Worm (Caenorhabditis elegans) whole organism, L4 larva: ENCODE measurements around the gene Y22D7AR.7.

Source experiments
- R02D3.7 ChIP-seq: fragments of 150-350 bp; sonication (generic microtip); optimal IDR thresholded peaks from 3 replicates; lab custom pipeline; 2014; ENCODE audit warnings: missing biosample characterization, missing genetic modification characterization
- T26A8.4 ChIP-seq: fragments of 200-800 bp; sonication (Bioruptor generic); IDR thresholded peaks from 2 replicates; pipeline ENCODE4 v1.3.6; 2022; ENCODE audit warnings: missing genetic modification characterization, missing compliant biosample characterization
- Y75B8A.6 ChIP-seq: fragments of 200-800 bp; sonication (Bioruptor generic); IDR thresholded peaks from 2 replicates; pipeline ENCODE4 v1.3.6; 2022; ENCODE audit warnings: missing genetic modification reagents, missing genetic modification characterization, missing compliant biosample characterization
- ZK546.5 ChIP-seq, 2 experiments: sonication (generic microtip); optimal IDR thresholded peaks; 2 replicates each; lab custom pipeline; 2017; ENCODE audit warnings: missing biosample characterization in 2 of 2, missing genetic modification characterization in 2 of 2
- aha-1 ChIP-seq: fragments of 150-350 bp; peaks from one replicate; lab custom pipeline; 2014; ENCODE audit warnings: missing biosample characterization, missing genetic modification characterization
- arid-1 ChIP-seq: fragments of 200-800 bp; sonication (Bioruptor generic); conservative IDR thresholded peaks from 2 replicates; pipeline ENCODE4 v1.3.6; 2022; ENCODE audit warnings: missing genetic modification reagents, missing genetic modification characterization, missing compliant biosample characterization
- ceh-28 ChIP-seq: fragments of 150-350 bp; optimal IDR thresholded peaks from 2 replicates; lab custom pipeline; 2014; ENCODE audit warnings: missing biosample characterization, missing genetic modification reagents, missing genetic modification characterization
- ceh-44 ChIP-seq: fragments of 200-800 bp; sonication (Bioruptor generic); IDR thresholded peaks from 2 replicates; pipeline ENCODE4 v1.3.6; 2022; ENCODE audit warnings: missing genetic modification reagents, missing genetic modification characterization, missing compliant biosample characterization
- ces-1 ChIP-seq: fragments of 150-350 bp; sonication (generic microtip); optimal IDR thresholded peaks from 4 replicates; lab custom pipeline; 2014; ENCODE audit warnings: missing biosample characterization, missing genetic modification reagents, missing genetic modification characterization
- cey-2 ChIP-seq: sonication (generic microtip); optimal IDR thresholded peaks from 3 replicates; lab custom pipeline; 2017; ENCODE audit warnings: missing genetic modification characterization, mild to moderate bottlenecking, missing compliant biosample characterization, antibody characterized with exemption, borderline replicate concordance; ENCODE audit not compliant: insufficient read depth
- daf-16 ChIP-seq, 3 experiments: sonication (generic microtip); optimal IDR thresholded peaks; 2 replicates each; lab custom pipeline; 2016 to 2017; ENCODE audit warnings: missing genetic modification characterization in 3 of 3, missing genetic modification reagents in 3 of 3, mild to moderate bottlenecking in 2 of 3, missing compliant biosample characterization in 2 of 3, missing biosample characterization in 1 of 3, moderate library complexity in 1 of 3
- dmd-6 ChIP-seq: fragments of 200-800 bp; sonication (Bioruptor generic); IDR thresholded peaks from 2 replicates; pipeline ENCODE4 v1.3.6; 2022; ENCODE audit warnings: missing genetic modification reagents, missing genetic modification characterization, missing compliant biosample characterization
- dmd-8 ChIP-seq: fragments of 200-800 bp; sonication (Bioruptor generic); IDR thresholded peaks from 2 replicates; pipeline ENCODE4 v1.3.6; 2022; ENCODE audit warnings: missing genetic modification characterization, missing compliant biosample characterization
- dmd-9 ChIP-seq: fragments of 200-800 bp; sonication (Bioruptor generic); IDR thresholded peaks from 2 replicates; pipeline ENCODE4 v1.3.6; 2022; ENCODE audit warnings: missing genetic modification reagents, missing genetic modification characterization, missing compliant biosample characterization
- duxl-1 ChIP-seq: sonication (generic microtip); optimal IDR thresholded peaks from 2 replicates; lab custom pipeline; 2016; ENCODE audit warnings: mild to moderate bottlenecking, missing genetic modification characterization, moderate library complexity, missing compliant biosample characterization; ENCODE audit not compliant: poor library complexity
- fkh-10 ChIP-seq: fragments of 150-350 bp; optimal IDR thresholded peaks from 2 replicates; lab custom pipeline; 2014; ENCODE audit warnings: missing biosample characterization, missing genetic modification reagents, missing genetic modification characterization
- hlh-11 ChIP-seq: fragments of 200-800 bp; sonication (Bioruptor generic); optimal IDR thresholded peaks from 2 replicates; lab custom pipeline; 2018; ENCODE audit warnings: mild to moderate bottlenecking, missing genetic modification characterization, missing compliant biosample characterization
- hlh-30 ChIP-seq: sonication (generic microtip); optimal IDR thresholded peaks from 2 replicates; lab custom pipeline; 2017; ENCODE audit warnings: antibody characterized with exemption, mild to moderate bottlenecking, missing genetic modification characterization, missing compliant biosample characterization; ENCODE audit not compliant: insufficient read depth
- hmg-1.1 ChIP-seq: fragments of 200-800 bp; sonication (Bioruptor generic); IDR thresholded peaks from 2 replicates; pipeline ENCODE4 v1.3.6; 2022; ENCODE audit warnings: missing genetic modification reagents, missing genetic modification characterization, missing compliant biosample characterization
- jun-1 ChIP-seq: fragments of 150-350 bp; optimal IDR thresholded peaks from 2 replicates; lab custom pipeline; 2014; ENCODE audit warnings: missing biosample characterization, missing genetic modification reagents, missing genetic modification characterization
- lim-7 ChIP-seq: fragments of 200-800 bp; sonication (Bioruptor generic); IDR thresholded peaks from 2 replicates; pipeline ENCODE4 v1.3.6; 2022; ENCODE audit warnings: missing genetic modification characterization, missing compliant biosample characterization
- lin-29 ChIP-seq: fragments of 200-800 bp; sonication (Bioruptor generic); IDR thresholded peaks from 2 replicates; pipeline ENCODE4 v1.3.6; 2022; ENCODE audit warnings: missing genetic modification reagents, missing genetic modification characterization, missing compliant biosample characterization
- lin-38 ChIP-seq: fragments of 200-800 bp; sonication (Bioruptor generic); IDR thresholded peaks from 2 replicates; pipeline ENCODE4 v1.3.6; 2022; ENCODE audit warnings: missing genetic modification reagents, missing genetic modification characterization, missing compliant biosample characterization
- lin-39 ChIP-seq: fragments of 150-350 bp; optimal IDR thresholded peaks from 2 replicates; lab custom pipeline; 2014; ENCODE audit warnings: missing biosample characterization, missing genetic modification reagents, missing genetic modification characterization
- lsy-2 ChIP-seq, 2 experiments: fragments of 150-350 bp in 1 of 2; sonication (generic microtip) in 1 of 2; optimal IDR thresholded peaks; 2 replicates each; lab custom pipeline; 2014 to 2017; ENCODE audit warnings: missing biosample characterization in 2 of 2, missing genetic modification characterization in 2 of 2
- madf-9 ChIP-seq: fragments of 200-800 bp; sonication (Bioruptor generic); conservative IDR thresholded peaks from 2 replicates; pipeline ENCODE4 v1.3.6; 2022; ENCODE audit warnings: missing genetic modification reagents, missing genetic modification characterization, missing compliant biosample characterization
- mdl-1 ChIP-seq, 2 experiments: fragments of 150-350 bp in 1 of 2; sonication (generic microtip) in 1 of 2; optimal IDR thresholded peaks; 2 replicates each; lab custom pipeline; 2014 to 2017; ENCODE audit warnings: missing biosample characterization in 2 of 2, missing genetic modification characterization in 2 of 2
- mxl-3 ChIP-seq: fragments of 200-800 bp; sonication (Bioruptor generic); optimal IDR thresholded peaks from 2 replicates; lab custom pipeline; 2018; ENCODE audit warnings: mild to moderate bottlenecking, missing genetic modification characterization, missing compliant biosample characterization
- nhr-10 ChIP-seq: fragments of 150-350 bp; optimal IDR thresholded peaks from 2 replicates; lab custom pipeline; 2014; ENCODE audit warnings: missing biosample characterization, missing genetic modification characterization
- nhr-11 ChIP-seq: fragments of 150-350 bp; optimal IDR thresholded peaks from 2 replicates; lab custom pipeline; 2014; ENCODE audit warnings: missing biosample characterization, missing genetic modification characterization
- nhr-25 ChIP-seq: sonication (generic microtip); optimal IDR thresholded peaks from 2 replicates; lab custom pipeline; 2017; ENCODE audit warnings: missing genetic modification characterization, mild to moderate bottlenecking, missing compliant biosample characterization, antibody characterized with exemption, moderate library complexity, borderline replicate concordance; ENCODE audit not compliant: insufficient read depth
- nhr-28 ChIP-seq: fragments of 150-350 bp; optimal IDR thresholded peaks from 2 replicates; lab custom pipeline; 2014; ENCODE audit warnings: missing biosample characterization, missing genetic modification characterization
- nhr-41 ChIP-seq: fragments of 200-800 bp; sonication (Bioruptor generic); IDR thresholded peaks from 2 replicates; pipeline ENCODE4 v1.3.6; 2022; ENCODE audit warnings: missing genetic modification reagents, missing genetic modification characterization, missing compliant biosample characterization
- nhr-6 ChIP-seq: fragments of 150-350 bp; optimal IDR thresholded peaks from 2 replicates; lab custom pipeline; 2014; ENCODE audit warnings: missing biosample characterization, missing genetic modification characterization
- nhr-76 ChIP-seq: fragments of 150-350 bp; optimal IDR thresholded peaks from 2 replicates; lab custom pipeline; 2014; ENCODE audit warnings: missing biosample characterization, missing genetic modification characterization
- nhr-77 ChIP-seq: fragments of 150-350 bp; optimal IDR thresholded peaks from 2 replicates; lab custom pipeline; 2014; ENCODE audit warnings: missing biosample characterization, missing genetic modification characterization
- php-3 ChIP-seq: fragments of 200-800 bp; sonication (Bioruptor generic); IDR thresholded peaks from 2 replicates; pipeline ENCODE4 v1.3.6; 2022; ENCODE audit warnings: missing genetic modification reagents, missing genetic modification characterization, missing compliant biosample characterization
- rbr-2 ChIP-seq: sonication (generic microtip); optimal IDR thresholded peaks from 2 replicates; lab custom pipeline; 2016; ENCODE audit warnings: missing genotype, missing genetic modification characterization, missing compliant biosample characterization
- saeg-2 ChIP-seq: fragments of 200-800 bp; sonication (Bioruptor generic); IDR thresholded peaks from 2 replicates; pipeline ENCODE4 v1.3.6; 2022; ENCODE audit warnings: missing genetic modification reagents, missing genetic modification characterization, missing compliant biosample characterization
- sdz-12 ChIP-seq: fragments of 200-800 bp; sonication (Bioruptor generic); optimal IDR thresholded peaks from 2 replicates; lab custom pipeline; 2018; ENCODE audit warnings: mild to moderate bottlenecking, missing genetic modification characterization, missing compliant biosample characterization
- set-16 ChIP-seq: fragments of 200-800 bp; sonication (Bioruptor generic); IDR thresholded peaks from 2 replicates; pipeline ENCODE4 v1.3.6; 2022; ENCODE audit warnings: missing genetic modification reagents, missing genetic modification characterization, missing compliant biosample characterization
- snpc-1.2 ChIP-seq: fragments of 200-800 bp; sonication (Bioruptor generic); IDR thresholded peaks from 2 replicates; pipeline ENCODE4 v1.3.6; 2022; ENCODE audit warnings: missing genetic modification reagents, missing genetic modification characterization, missing compliant biosample characterization
- snpc-4 ChIP-seq: fragments of 150-350 bp; optimal IDR thresholded peaks from 2 replicates; lab custom pipeline; 2014; ENCODE audit warnings: missing biosample characterization, missing genetic modification characterization
- tag-97 ChIP-seq: fragments of 200-800 bp; sonication (Bioruptor generic); IDR thresholded peaks from 2 replicates; pipeline ENCODE4 v1.3.6; 2022; ENCODE audit warnings: missing genetic modification characterization, missing compliant biosample characterization
- tra-1 ChIP-seq: fragments of 200-800 bp; sonication (Bioruptor generic); IDR thresholded peaks from 2 replicates; pipeline ENCODE4 v1.3.6; 2022; ENCODE audit warnings: missing genetic modification reagents, missing genetic modification characterization, missing compliant biosample characterization
- vab-7 ChIP-seq: fragments of 200-800 bp; sonication (Bioruptor generic); IDR thresholded peaks from 2 replicates; pipeline ENCODE4 v1.3.6; 2022; ENCODE audit warnings: missing genetic modification reagents, missing genetic modification characterization, missing compliant biosample characterization
- zfp-2 ChIP-seq: sonication (generic microtip); optimal IDR thresholded peaks from 2 replicates; lab custom pipeline; 2016; ENCODE audit warnings: mild to moderate bottlenecking, missing genetic modification characterization, missing compliant biosample characterization
- ztf-11 ChIP-seq: fragments of 150-350 bp; optimal IDR thresholded peaks from 2 replicates; lab custom pipeline; 2014; ENCODE audit warnings: missing biosample characterization, missing genetic modification characterization
- ztf-7 ChIP-seq: fragments of 150-350 bp; optimal IDR thresholded peaks from 2 replicates; lab custom pipeline; 2014; ENCODE audit warnings: missing biosample characterization, missing genetic modification characterization

The Y22D7AR.7 gene

DNA sequence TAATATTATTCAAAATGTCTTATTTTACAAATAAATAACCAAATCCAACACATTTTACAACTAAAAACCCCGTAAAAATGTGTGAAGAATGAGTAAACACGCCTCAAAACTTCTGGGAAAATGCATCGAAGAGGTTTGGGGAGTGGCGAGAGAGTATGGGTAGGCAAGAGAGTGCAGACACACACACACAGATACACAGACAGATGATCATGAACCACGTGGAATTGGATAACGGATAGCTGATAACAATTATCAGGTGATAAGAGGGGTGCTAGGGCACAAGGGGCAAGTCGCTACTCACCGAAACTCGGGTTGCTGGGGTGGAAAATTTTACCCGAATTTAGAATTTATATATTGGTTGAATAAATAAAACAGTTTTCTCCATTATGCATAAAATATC, 5.6 kb downstream of the Y22D7AR.7 start:
- TF ChIP-seq mxl-3 (GFP tag; lab: Kevin White, UChicago) = peak; percentile 95
- TF ChIP-seq nhr-25 (tag; lab: Kevin White, UChicago) = no peak
- peak; percentile 61 to 86 for TF ChIP-seq mdl-1 (tag; optimal IDR thresholded peaks at IDR 0.05; lab: Kevin White, UChicago)
- TF ChIP-seq nhr-28 (tag; lab: Kevin White, UChicago) = peak; percentile 62
- TF ChIP-seq ztf-7 = no peak
- TF ChIP-seq rbr-2 (tag; lab: Kevin White, UChicago) = no peak
- peak; percentile 49; the same call in 1 of the 2 replicates for TF ChIP-seq dmd-6 (GFP tag; lab: Robert Waterston, UW)
- TF ChIP-seq nhr-77 (tag; lab: Kevin White, UChicago) = no peak
- TF ChIP-seq zfp-2 (tag; lab: Kevin White, UChicago) = no peak
- TF ChIP-seq daf-16 (GFP tag; optimal IDR thresholded peaks at IDR 0.05; lab: Kevin White, UChicago) = peak in 1 of 2 experiments; percentile 21
- TF ChIP-seq daf-16 (tag; optimal IDR thresholded peaks at IDR 0.05; lab: Kevin White, UChicago) = no peak
- TF ChIP-seq aha-1 = peak; percentile 5
- peak; percentile 64 for TF ChIP-seq nhr-11
- TF ChIP-seq hlh-11 (tag; lab: Kevin White, UChicago) = peak; percentile 79
- no peak for TF ChIP-seq dmd-9
- TF ChIP-seq hlh-30 = peak; percentile 94

DNA sequence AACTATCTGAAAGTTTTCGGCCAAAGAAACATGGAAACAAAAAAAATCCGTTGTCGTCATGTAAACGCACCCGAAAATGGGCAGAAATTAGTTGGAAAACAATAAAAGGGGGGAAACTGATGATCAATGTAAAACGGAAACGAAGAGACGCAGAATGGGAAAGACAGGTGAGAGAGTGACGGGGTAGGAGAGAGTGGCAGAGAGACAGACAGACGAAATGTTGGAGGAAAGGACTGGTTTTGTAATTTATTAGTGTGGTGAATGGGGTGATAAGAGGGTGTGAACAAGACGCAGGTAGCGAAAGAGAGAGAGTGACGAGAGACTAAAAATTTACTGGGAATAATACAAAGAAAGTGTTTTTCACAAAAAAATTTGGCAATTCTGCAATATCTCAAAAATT, 6.9 kb downstream of the Y22D7AR.7 start:
- TF ChIP-seq nhr-41 (GFP tag; lab: Robert Waterston, UW) (no peak), ces-1 (GFP tag; lab: Kevin White, UChicago) (no peak), dmd-8 (GFP tag; lab: Robert Waterston, UW) (no peak), lin-38 (GFP tag; lab: Robert Waterston, UW) (no peak), sdz-12 (GFP tag; lab: Kevin White, UChicago) (no peak), php-3 (GFP tag; lab: Robert Waterston, UW) (peak; percentile 99), ztf-7 (no peak), tag-97 (GFP tag; lab: Robert Waterston, UW) (no peak), snpc-4 (tag; lab: Kevin White, UChicago) (no peak), nhr-77 (tag; lab: Kevin White, UChicago) (peak; percentile 84), duxl-1 (tag; lab: Kevin White, UChicago) (peak; percentile 30), R02D3.7 (tag; lab: Kevin White, UChicago) (no peak), mdl-1 (tag; optimal IDR thresholded peaks at IDR 0.05; lab: Kevin White, UChicago) (peak in 1 of 2 experiments; percentile 80), lin-29 (GFP tag; lab: Robert Waterston, UW) (no peak), dmd-6 (GFP tag; lab: Robert Waterston, UW) (peak; percentile 94), vab-7 (GFP tag; lab: Robert Waterston, UW) (no peak), T26A8.4 (GFP tag; lab: Robert Waterston, UW) (0 out of 2 replicates have a peak, but pooled peaks have one; percentile 16), mxl-3 (GFP tag; lab: Kevin White, UChicago) (peak; percentile 73), set-16 (0 out of 2 replicates have a peak, but pooled peaks have one; percentile 21), fkh-10 (GFP tag; lab: Kevin White, UChicago) (no peak), tra-1 (GFP tag; lab: Robert Waterston, UW) (peak; percentile 87), jun-1 (tag; lab: Kevin White, UChicago) (peak; percentile 40), zfp-2 (tag; lab: Kevin White, UChicago) (no peak), arid-1 (GFP tag; lab: Robert Waterston, UW) (no peak), madf-9 (GFP tag; lab: Robert Waterston, UW) (no peak), lsy-2 (tag; optimal IDR thresholded peaks at IDR 0.05; lab: Kevin White, UChicago) (peak in 1 of 2 experiments; percentile 78), cey-2 (tag; lab: Kevin White, UChicago) (no peak), nhr-6 (tag; lab: Kevin White, UChicago) (peak; percentile 68), lim-7 (GFP tag; lab: Robert Waterston, UW) (no peak), ZK546.5 (tag; optimal IDR thresholded peaks at IDR 0.05; lab: Kevin White, UChicago) (no peak), snpc-1.2 (no peak), lin-39 (no peak), saeg-2 (peak; percentile 34; the same call in 1 of the 2 replicates), ceh-28 (no peak), nhr-76 (tag; lab: Kevin White, UChicago) (no peak), Y75B8A.6 (GFP tag; lab: Robert Waterston, UW) (no peak), ceh-44 (GFP tag; lab: Robert Waterston, UW) (no peak), nhr-10 (tag; lab: Kevin White, UChicago) (peak; percentile 4), hmg-1.1 (GFP tag; lab: Robert Waterston, UW) (peak; percentile 71), ztf-11 (tag; lab: Kevin White, UChicago) (no peak)
